Comparison of ENCODE assay signal across 4 fruit fly cellular contexts in the genomic region with DNA sequence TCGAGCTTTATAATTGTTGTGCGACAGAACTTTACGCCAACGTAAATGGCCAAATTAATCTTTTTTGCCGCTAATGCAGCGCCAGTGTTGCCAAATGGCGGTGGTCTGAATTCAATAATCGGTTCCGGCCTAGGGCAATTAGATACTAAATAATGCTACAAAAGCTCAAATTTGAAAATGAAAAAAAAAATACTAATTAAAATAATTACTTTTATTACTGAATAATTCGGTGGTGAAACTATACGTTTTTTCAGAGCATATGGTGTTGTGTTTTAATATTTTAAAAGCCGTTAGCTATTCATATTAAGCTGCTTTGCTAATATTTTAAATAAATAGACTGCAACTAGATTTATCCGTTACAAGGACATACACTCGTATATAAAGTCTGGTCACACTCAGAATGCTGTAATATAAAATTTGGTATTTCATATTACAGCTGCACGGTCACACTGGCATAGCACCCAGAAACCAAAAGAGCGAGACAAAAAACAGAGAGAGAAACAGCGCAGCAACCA.
TF ChIP-seq lines count a peak whose summit lies in the region.

Gene CG1578, minus strand, starts transcription at position 118 of the 515 bp plus-strand sequence.
Gene rudhira, plus strand, starts transcription at position 465 of the 515 bp plus-strand sequence.

- no peak for TF ChIP-seq CTCF in whole organism, embryonic (GFP tag; optimal IDR thresholded peaks at IDR 0.05; lab: Kevin White, UChicago)

TF ChIP-seq in whole organism, adult, 20 proteins besides CTCF, POLR2A, EP300 and RAD21:
- TF ChIP-seq Crg-1 (GFP tag; optimal IDR thresholded peaks at IDR 0.05; lab: Kevin White, UChicago) (no peak), toe (GFP tag; optimal IDR thresholded peaks at IDR 0.05; lab: Kevin White, UChicago) (no peak), CG5204 (GFP tag; optimal IDR thresholded peaks at IDR 0.05; lab: Kevin White, UChicago) (no peak), CG11617 (GFP tag; optimal IDR thresholded peaks at IDR 0.05; lab: Kevin White, UChicago) (peak; percentile 44), CG14711 (tag; optimal IDR thresholded peaks at IDR 0.05; lab: Kevin White, UChicago) (peak; percentile 35), Mnt (GFP tag; optimal IDR thresholded peaks at IDR 0.05; lab: Kevin White, UChicago) (peak; percentile 34), CG1620 (GFP tag; optimal IDR thresholded peaks at IDR 0.05; lab: Kevin White, UChicago) (no peak), CG7101 (tag; optimal IDR thresholded peaks at IDR 0.05; lab: Kevin White, UChicago) (peak; percentile 1), kay (GFP tag; lab: Kevin White, UChicago; ENCODE audit: borderline replicate concordance) (no peak), cnc (optimal IDR thresholded peaks at IDR 0.05; lab: Kevin White, UChicago) (no peak), pad (GFP tag; optimal IDR thresholded peaks at IDR 0.05; lab: Kevin White, UChicago) (peak; percentile 8), Clk (GFP tag; optimal IDR thresholded peaks at IDR 0.05; lab: Kevin White, UChicago) (no peak), CG7045 (GFP tag; optimal IDR thresholded peaks at IDR 0.05; lab: Kevin White, UChicago) (no peak), tj (GFP tag; optimal IDR thresholded peaks at IDR 0.05; lab: Kevin White, UChicago) (no peak), cic (GFP tag; optimal IDR thresholded peaks at IDR 0.05; lab: Kevin White, UChicago) (no peak), CG33017 (tag; optimal IDR thresholded peaks at IDR 0.05; lab: Kevin White, UChicago) (no peak), Hr96 (GFP tag; optimal IDR thresholded peaks at IDR 0.05; lab: Kevin White, UChicago) (no peak), CG12768 (GFP tag; optimal IDR thresholded peaks at IDR 0.05; lab: Kevin White, UChicago) (no peak), bab1 (GFP tag; optimal IDR thresholded peaks at IDR 0.05; lab: Kevin White, UChicago) (no peak), ovo (GFP tag; optimal IDR thresholded peaks at IDR 0.05; lab: Kevin White, UChicago) (peak; percentile 61)

TF ChIP-seq in whole organism, embryonic, 481 proteins besides CTCF, POLR2A, EP300 and RAD21 (continues in another document):
- peak; percentile 82 for TF ChIP-seq CG9797 (GFP tag; optimal IDR thresholded peaks at IDR 0.05; lab: Kevin White, UChicago)
- TF ChIP-seq bcd (GFP tag; optimal IDR thresholded peaks at IDR 0.05; lab: Kevin White, UChicago) = peak; percentile 34
- TF ChIP-seq prd (optimal IDR thresholded peaks at IDR 0.05; lab: Kevin White, UChicago) = no peak
- TF ChIP-seq prd (GFP tag; IDR thresholded peaks at IDR 0.05; lab: Robert Waterston, UW) = 0 out of 3 replicates have a peak, but pooled peaks have one; percentile 12
- no peak for TF ChIP-seq CG6272 (GFP tag; IDR thresholded peaks at IDR 0.05; lab: Robert Waterston, UW)
- TF ChIP-seq Meics (GFP tag; optimal IDR thresholded peaks at IDR 0.05; lab: Kevin White, UChicago) = peak; percentile 21
- no peak for TF ChIP-seq zfh2 (GFP tag; optimal IDR thresholded peaks at IDR 0.05; lab: Kevin White, UChicago)
- no peak for TF ChIP-seq scrt (GFP tag; optimal IDR thresholded peaks at IDR 0.05; lab: Kevin White, UChicago)
- peak; percentile 88 for TF ChIP-seq CG10267 (tag; optimal IDR thresholded peaks at IDR 0.05; lab: Kevin White, UChicago)
- TF ChIP-seq CG4328 (GFP tag; optimal IDR thresholded peaks at IDR 0.05; lab: Kevin White, UChicago) = peak; percentile 21
- TF ChIP-seq CG10654 (GFP tag; optimal IDR thresholded peaks at IDR 0.05; lab: Kevin White, UChicago) = no peak
- peak; percentile 64 for TF ChIP-seq CoRest (tag; optimal IDR thresholded peaks at IDR 0.05; lab: Kevin White, UChicago)
- TF ChIP-seq CG10543 (GFP tag; optimal IDR thresholded peaks at IDR 0.05; lab: Kevin White, UChicago) = peak; percentile 36
- no peak for TF ChIP-seq E2f1 (GFP tag; IDR thresholded peaks at IDR 0.05; lab: Robert Waterston, UW)
- TF ChIP-seq CG9727 (GFP tag; optimal IDR thresholded peaks at IDR 0.05; lab: Kevin White, UChicago) = peak; percentile 30
- peak; percentile 70 for TF ChIP-seq CG12659 (GFP tag; optimal IDR thresholded peaks at IDR 0.05; lab: Kevin White, UChicago)
- TF ChIP-seq CG2116 (GFP tag; optimal IDR thresholded peaks at IDR 0.05; lab: Kevin White, UChicago) = peak; percentile 35
- TF ChIP-seq CG18619 (GFP tag; optimal IDR thresholded peaks at IDR 0.05; lab: Kevin White, UChicago) = peak; percentile 19
- TF ChIP-seq exex (tag; optimal IDR thresholded peaks at IDR 0.05; lab: Kevin White, UChicago) = peak; percentile 12
- TF ChIP-seq Sin3A (optimal IDR thresholded peaks at IDR 0.05; lab: Kevin White, UChicago) = peak; percentile 39
- peak; percentile 73 for TF ChIP-seq CG15514 (GFP tag; optimal IDR thresholded peaks at IDR 0.05; lab: Kevin White, UChicago)
- peak in 1 of 2 experiments; percentile 12 for TF ChIP-seq insv (GFP tag; optimal IDR thresholded peaks at IDR 0.05; lab: Kevin White, UChicago)

TF ChIP-seq in whole organism, prepupa, 60 proteins besides CTCF, POLR2A, EP300 and RAD21:
- TF ChIP-seq fkh (GFP tag; optimal IDR thresholded peaks at IDR 0.05; lab: Kevin White, UChicago) (no peak), Ets96B (tag; optimal IDR thresholded peaks at IDR 0.05; lab: Kevin White, UChicago) (no peak), dac (GFP tag; optimal IDR thresholded peaks at IDR 0.05; lab: Kevin White, UChicago) (no peak), svp (GFP tag; lab: Kevin White, UChicago) (peak; percentile 60), Sox102F (GFP tag; optimal IDR thresholded peaks at IDR 0.05; lab: Kevin White, UChicago) (peak; percentile 33), Hr4 (GFP tag; optimal IDR thresholded peaks at IDR 0.05; lab: Kevin White, UChicago) (no peak), CG6163 (GFP tag; IDR thresholded peaks at IDR 0.05; lab: Robert Waterston, UW) (0 out of 3 replicates have a peak, but pooled peaks have one; percentile 0), vri (GFP tag; optimal IDR thresholded peaks at IDR 0.05; lab: Kevin White, UChicago) (no peak), Eip93F (GFP tag; optimal IDR thresholded peaks at IDR 0.05; lab: Kevin White, UChicago) (peak; percentile 8), Ets21C (GFP tag; optimal IDR thresholded peaks at IDR 0.05; lab: Kevin White, UChicago) (no peak), topi (GFP tag; optimal IDR thresholded peaks at IDR 0.05; lab: Kevin White, UChicago) (no peak), eg (GFP tag; IDR thresholded peaks at IDR 0.05; lab: Robert Waterston, UW) (no peak; the same call in 2 of the 3 replicates), CG7368 (GFP tag; optimal IDR thresholded peaks at IDR 0.05; lab: Kevin White, UChicago) (no peak), Eip78C (GFP tag; lab: Kevin White, UChicago) (peak; percentile 38), ss (GFP tag; optimal IDR thresholded peaks at IDR 0.05; lab: Kevin White, UChicago) (no peak), Sox14 (GFP tag; optimal IDR thresholded peaks at IDR 0.05; lab: Kevin White, UChicago) (no peak), Hr39 (GFP tag; optimal IDR thresholded peaks at IDR 0.05; lab: Kevin White, UChicago) (no peak), lz (GFP tag; optimal IDR thresholded peaks at IDR 0.05; lab: Kevin White, UChicago) (peak; percentile 11), CG9139 (GFP tag; optimal IDR thresholded peaks at IDR 0.05; lab: Kevin White, UChicago) (no peak)

TF ChIP-seq in whole organism, wandering third instar larva, 38 proteins besides CTCF, POLR2A, EP300 and RAD21:
- TF ChIP-seq Dfd (GFP tag; optimal IDR thresholded peaks at IDR 0.05; lab: Kevin White, UChicago) (no peak), HLH106 (tag; optimal IDR thresholded peaks at IDR 0.05; lab: Kevin White, UChicago) (peak; percentile 11), fru (GFP tag; optimal IDR thresholded peaks at IDR 0.05; lab: Kevin White, UChicago) (peak; percentile 24), CrebA (GFP tag; optimal IDR thresholded peaks at IDR 0.05; lab: Kevin White, UChicago; ENCODE audit: borderline replicate concordance) (no peak)
